Worm (Caenorhabditis elegans): ENCODE measurements around the gene C04E6.13.

The C04E6.13 gene

ce11 chrV:5899940-5900339, 12.6 kb upstream of the C04E6.13 start, which contains the start of gene srd-16:
Gene srd-16, minus strand, starts transcription at chrV:5900040.
- TF ChIP-seq nhr-28 (tag; optimal IDR thresholded peaks at IDR 0.05): no peak
- no peak for TF ChIP-seq unc-120 (tag; optimal IDR thresholded peaks at IDR 0.05; ENCODE audit: poor library complexity, severe bottlenecking)
- no peak for TF ChIP-seq drap-1 (GFP tag; optimal IDR thresholded peaks at IDR 0.05)
- no peak for TF ChIP-seq blmp-1 (tag; optimal IDR thresholded peaks at IDR 0.05)
- no peak for TF ChIP-seq ceh-39 (tag; optimal IDR thresholded peaks at IDR 0.05)
- no peak for TF ChIP-seq flh-1 (GFP tag; optimal IDR thresholded peaks at IDR 0.05)
- TF ChIP-seq hlh-1 (tag; optimal IDR thresholded peaks at IDR 0.05): no peak
- no peak for TF ChIP-seq lsy-2 (tag; optimal IDR thresholded peaks at IDR 0.05)
- TF ChIP-seq zip-8 (tag; optimal IDR thresholded peaks at IDR 0.05): no peak
- no peak for TF ChIP-seq sem-2 (GFP tag; optimal IDR thresholded peaks at IDR 0.05)
- TF ChIP-seq snpc-4 (tag; optimal IDR thresholded peaks at IDR 0.05): no peak
- TF ChIP-seq ham-2 (GFP tag; optimal IDR thresholded peaks at IDR 0.05): no peak

DNA sequence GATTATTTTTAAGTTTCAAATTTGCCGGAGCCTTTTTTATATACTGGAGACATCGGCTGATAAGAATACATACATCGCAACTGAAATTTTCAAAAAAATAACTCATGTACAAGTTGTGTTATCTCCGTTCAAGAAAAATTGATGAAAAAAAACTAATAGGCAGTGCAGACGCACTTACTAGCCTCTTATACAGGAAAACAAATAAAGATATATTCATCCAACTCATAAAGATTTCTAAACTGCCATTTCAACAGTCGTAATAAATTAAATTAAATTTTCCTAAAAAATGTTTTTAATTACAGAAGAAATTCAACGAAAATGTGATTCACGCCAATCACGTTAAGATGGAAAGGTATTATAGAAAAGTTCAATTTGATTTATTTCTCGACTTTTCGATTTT, 10.7 kb upstream of the C04E6.13 start, which contains the start of gene C04E6.5:
TSS of gene C04E6.5 (plus strand) at position 301 of the 400 bp plus-strand sequence.
- TF ChIP-seq sem-2 (GFP tag; optimal IDR thresholded peaks at IDR 0.05) (no peak), hlh-1 (tag; optimal IDR thresholded peaks at IDR 0.05) (no peak), ceh-39 (tag; optimal IDR thresholded peaks at IDR 0.05) (no peak), drap-1 (GFP tag; optimal IDR thresholded peaks at IDR 0.05) (no peak), tbx-8 (GFP tag; optimal IDR thresholded peaks at IDR 0.05) (no peak), lin-13 (tag; optimal IDR thresholded peaks at IDR 0.05) (no peak), mls-2 (tag; optimal IDR thresholded peaks at IDR 0.05) (no peak), bed-3 (GFP tag; optimal IDR thresholded peaks at IDR 0.05) (no peak), blmp-1 (tag; optimal IDR thresholded peaks at IDR 0.05) (no peak), nhr-76 (tag; optimal IDR thresholded peaks at IDR 0.05) (no peak), nhr-12 (tag; optimal IDR thresholded peaks at IDR 0.05) (no peak), nhr-2 (tag; optimal IDR thresholded peaks at IDR 0.05) (no peak), M03D4.4 (tag; optimal IDR thresholded peaks at IDR 0.05) (no peak), unc-120 (tag; optimal IDR thresholded peaks at IDR 0.05; ENCODE audit: poor library complexity, severe bottlenecking) (no peak), lin-32 (GFP tag; optimal IDR thresholded peaks at IDR 0.05) (no peak), nhr-237 (tag; optimal IDR thresholded peaks at IDR 0.05) (no peak), zip-8 (tag; optimal IDR thresholded peaks at IDR 0.05) (no peak)

DNA sequence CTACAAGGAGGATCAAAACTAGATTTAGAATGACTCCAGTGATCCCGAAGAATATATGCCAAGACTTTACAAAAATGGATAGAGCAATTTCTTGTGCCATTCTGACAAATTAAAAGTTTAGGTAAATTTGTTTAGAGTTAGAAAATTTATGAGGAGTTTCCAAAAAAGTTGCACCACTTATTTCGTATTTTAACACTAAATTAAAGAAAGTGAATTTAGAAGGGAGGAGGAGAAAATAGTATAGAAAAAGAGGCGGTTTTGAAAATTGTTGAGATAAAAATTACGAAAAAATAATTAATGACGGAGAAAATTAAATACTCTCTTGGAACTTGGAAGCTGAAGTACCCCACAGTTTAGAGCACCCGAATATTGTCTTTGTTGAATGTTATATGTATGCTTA, 6.3 kb upstream of the C04E6.13 start, which contains the start of gene srd-15:
TSS of gene srd-15 (minus strand) at position 101 of the 400 bp plus-strand sequence.
- TF ChIP-seq pha-4 (tag; optimal IDR thresholded peaks at IDR 0.05) (no peak), ceh-83 (GFP tag; optimal IDR thresholded peaks at IDR 0.05) (no peak), nhr-76 (tag; optimal IDR thresholded peaks at IDR 0.05) (no peak), hlh-1 (tag; optimal IDR thresholded peaks at IDR 0.05) (no peak), elt-3 (tag; optimal IDR thresholded peaks at IDR 0.05) (no peak), sem-2 (GFP tag; optimal IDR thresholded peaks at IDR 0.05) (no peak), nhr-2 (tag; optimal IDR thresholded peaks at IDR 0.05) (no peak)

DNA sequence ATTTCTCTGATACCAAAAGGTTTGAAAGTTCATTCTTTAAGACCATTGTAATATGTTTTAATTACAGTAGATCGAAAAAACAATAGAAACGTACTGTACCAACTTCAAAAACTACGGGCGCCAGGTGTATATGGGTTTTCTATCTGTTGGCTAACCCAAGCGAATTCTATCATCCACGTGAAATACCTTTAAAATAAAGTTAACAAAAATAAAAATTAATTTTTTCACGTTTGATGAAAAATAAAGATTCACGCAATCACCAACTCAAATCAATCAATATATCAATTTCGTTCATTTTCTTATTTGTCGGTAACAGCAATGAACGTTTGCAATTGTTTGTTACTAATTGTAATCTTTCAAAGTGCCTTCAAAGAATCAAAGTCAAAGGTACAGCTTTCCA, 5.4 kb upstream of the C04E6.13 start, which contains the start of gene C04E6.4:
TSS of gene C04E6.4 (plus strand) at position 301 of the 400 bp plus-strand sequence.
- TF ChIP-seq tbx-8 (GFP tag; optimal IDR thresholded peaks at IDR 0.05): no peak
- TF ChIP-seq sem-2 (GFP tag; optimal IDR thresholded peaks at IDR 0.05): no peak
- TF ChIP-seq ceh-43 (GFP tag; optimal IDR thresholded peaks at IDR 0.05): no peak
- no peak for TF ChIP-seq mls-2 (tag; optimal IDR thresholded peaks at IDR 0.05)
- no peak for TF ChIP-seq ceh-39 (tag; optimal IDR thresholded peaks at IDR 0.05)
- no peak for TF ChIP-seq M03D4.4 (tag; optimal IDR thresholded peaks at IDR 0.05)
- no peak for TF ChIP-seq flh-1 (GFP tag; optimal IDR thresholded peaks at IDR 0.05)

DNA sequence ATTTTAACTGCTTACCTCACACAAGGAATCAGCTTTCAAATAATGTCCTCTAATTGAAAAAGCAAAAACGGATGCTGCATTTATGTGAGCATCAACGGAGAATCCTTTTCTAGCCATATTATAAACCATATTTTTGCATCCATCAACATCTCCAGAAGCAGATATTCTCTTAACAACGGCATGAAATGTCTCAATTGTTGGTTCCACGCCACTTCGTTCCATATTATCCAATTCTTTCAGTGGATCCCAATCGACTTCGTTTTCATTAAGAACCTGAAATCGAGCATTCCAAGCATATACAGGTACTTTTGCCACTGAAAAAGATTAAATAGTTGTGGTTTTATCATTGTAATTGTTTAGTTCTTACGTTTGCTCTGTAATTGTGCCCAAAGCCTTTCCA, 4.3 kb downstream of the C04E6.13 start:
- TF ChIP-seq cnd-1 (tag; optimal IDR thresholded peaks at IDR 0.05) (no peak), ceh-43 (GFP tag; optimal IDR thresholded peaks at IDR 0.05) (no peak)

ce11 chrV:5917707-5918106, 5.2 kb downstream of the C04E6.13 start, which contains the start of gene lrpr-1:
Gene lrpr-1, minus strand, starts transcription at chrV:5917891.
- no peak for TF ChIP-seq mab-5 (tag; optimal IDR thresholded peaks at IDR 0.05)
- TF ChIP-seq elt-1 (tag; optimal IDR thresholded peaks at IDR 0.05; ENCODE audit: borderline replicate concordance, insufficient read depth): no peak
- TF ChIP-seq flh-1 (GFP tag; optimal IDR thresholded peaks at IDR 0.05): no peak
- peak; percentile 30 for TF ChIP-seq mep-1 (tag; optimal IDR thresholded peaks at IDR 0.05)
- no peak for TF ChIP-seq snpc-4 (tag; optimal IDR thresholded peaks at IDR 0.05)
- no peak for TF ChIP-seq blmp-1 (tag; optimal IDR thresholded peaks at IDR 0.05)
- TF ChIP-seq drap-1 (GFP tag; optimal IDR thresholded peaks at IDR 0.05): no peak
- TF ChIP-seq nhr-237 (tag; optimal IDR thresholded peaks at IDR 0.05): peak; percentile 15
